Worm (Caenorhabditis elegans) whole organism, L1 larva: Measurements from ENCODE around the gene ZK822.9.

Experiments used
- aly-2 ChIP-seq: fragments of 150-350 bp; optimal IDR thresholded peaks from 2 replicates; lab custom pipeline; 2014; ENCODE audit warnings: missing biosample characterization, missing genetic modification characterization
- ceh-88 ChIP-seq: fragments of 200-800 bp; sonication (Bioruptor generic); IDR thresholded peaks from 2 replicates; pipeline ENCODE4 v1.3.6; 2022; ENCODE audit warnings: missing genetic modification characterization, missing compliant biosample characterization
- egl-27 ChIP-seq, 2 experiments: fragments of 150-350 bp in 1 of 2; sonication (generic microtip); optimal IDR thresholded peaks; 3 replicates each; lab custom pipeline; 2017 to 2018; ENCODE audit warnings: missing biosample characterization in 2 of 2, missing genetic modification characterization in 2 of 2, missing genetic modification reagents in 2 of 2
- hpl-2 ChIP-seq: fragments of 150-350 bp; optimal IDR thresholded peaks from 2 replicates; lab custom pipeline; 2014; ENCODE audit warnings: missing biosample characterization, missing genetic modification reagents, missing genetic modification characterization
- irx-1 ChIP-seq: sonication (generic microtip); optimal IDR thresholded peaks from 2 replicates; lab custom pipeline; 2016; ENCODE audit warnings: missing genetic modification characterization, missing compliant biosample characterization
- lin-13 ChIP-seq: fragments of 150-350 bp; optimal IDR thresholded peaks from 2 replicates; lab custom pipeline; 2014; ENCODE audit warnings: missing biosample characterization, missing genetic modification reagents, missing genetic modification characterization
- mdl-1 ChIP-seq, 2 experiments: fragments of 150-350 bp; optimal IDR thresholded peaks; 2 replicates each; lab custom pipeline; 2014 to 2017; ENCODE audit warnings: missing biosample characterization in 2 of 2, missing genetic modification characterization in 2 of 2, inconsistent platforms in 1 of 2
- nhr-11 ChIP-seq: fragments of 150-350 bp; optimal IDR thresholded peaks from 2 replicates; lab custom pipeline; 2014; ENCODE audit warnings: missing biosample characterization, missing genetic modification characterization
- nhr-237 ChIP-seq: fragments of 150-350 bp; optimal IDR thresholded peaks from 2 replicates; lab custom pipeline; 2014; ENCODE audit warnings: missing biosample characterization, missing genetic modification characterization
- ztf-11 ChIP-seq, 2 experiments: sonication (generic microtip); optimal IDR thresholded peaks; 2 replicates each; lab custom pipeline; 2016 to 2017; ENCODE audit warnings: missing genetic modification characterization in 2 of 2, missing biosample characterization in 1 of 2, missing compliant biosample characterization in 1 of 2

ce11 chrIV:11924092-11924491 lies 8.3 kb downstream of the ZK822.9 start:
- TF ChIP-seq aly-2 (tag; lab: Kevin White, UChicago) (no peak), nhr-11 (tag; lab: Kevin White, UChicago) (no peak), irx-1 (no peak), nhr-237 (tag; lab: Kevin White, UChicago) (no peak), egl-27 (tag; optimal IDR thresholded peaks at IDR 0.05; lab: Kevin White, UChicago) (no peak), ztf-11 (tag; optimal IDR thresholded peaks at IDR 0.05; lab: Kevin White, UChicago) (no peak), hpl-2 (GFP tag; lab: Kevin White, UChicago) (no peak), lin-13 (GFP tag; lab: Kevin White, UChicago) (no peak), mdl-1 (tag; optimal IDR thresholded peaks at IDR 0.05; lab: Kevin White, UChicago) (no peak), ceh-88 (no peak)
